Fruit fly (Drosophila melanogaster): ENCODE measurements around the gene Ge-1.

The Ge-1 gene

DNA sequence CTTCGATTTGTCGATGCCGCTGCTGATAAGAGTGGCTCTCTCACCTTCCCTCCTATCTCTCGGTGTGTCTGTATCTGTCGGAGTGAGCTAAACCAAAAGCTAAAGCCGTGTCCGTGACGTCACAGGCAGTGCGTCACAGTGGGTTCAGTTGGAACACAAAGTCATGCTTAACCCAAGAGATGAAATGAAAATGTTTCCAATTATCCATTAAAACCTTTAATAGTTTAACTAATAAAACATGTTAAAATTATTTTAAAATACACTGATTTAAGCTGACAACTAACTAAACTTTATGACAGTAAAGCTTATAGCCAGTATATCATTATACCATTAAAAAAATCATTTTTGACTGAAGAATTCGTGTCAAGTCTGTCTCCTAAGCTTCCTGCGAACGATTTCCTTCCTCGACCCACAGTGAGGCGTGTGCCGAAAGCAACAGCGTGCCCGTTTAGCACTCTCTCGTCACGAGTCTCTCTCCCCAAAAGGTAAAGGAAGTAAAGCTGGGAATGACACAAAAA lies 12.4 kb upstream of the Ge-1 start, which contains the start of gene Idua (continued):
- TF ChIP-seq MESR4 (GFP tag; optimal IDR thresholded peaks at IDR 0.05) (no peak), nau (GFP tag; optimal IDR thresholded peaks at IDR 0.05) (no peak), MBD-R2 (GFP tag; IDR thresholded peaks at IDR 0.05) (0 out of 2 replicates have a peak, but pooled peaks have one; percentile 6), z (GFP tag; IDR thresholded peaks at IDR 0.05) (no peak), CG11560 (tag; IDR thresholded peaks at IDR 0.05) (no peak), CG4707 (GFP tag; optimal IDR thresholded peaks at IDR 0.05) (peak; percentile 57), Xrp1 (GFP tag; IDR thresholded peaks at IDR 0.05) (peak; percentile 79), eyg (GFP tag; optimal IDR thresholded peaks at IDR 0.05) (no peak), CG8388 (GFP tag; optimal IDR thresholded peaks at IDR 0.05) (no peak), CG8089 (GFP tag; optimal IDR thresholded peaks at IDR 0.05) (no peak), exex (tag; optimal IDR thresholded peaks at IDR 0.05) (no peak), CG2202 (tag; optimal IDR thresholded peaks at IDR 0.05) (peak; percentile 13), CG8478 (optimal IDR thresholded peaks at IDR 0.05) (no peak), dysf (GFP tag; IDR thresholded peaks at IDR 0.05) (peak; percentile 66; the same call in 2 of the 3 replicates), CG4424 (GFP tag; optimal IDR thresholded peaks at IDR 0.05) (peak; percentile 68), CG34376 (GFP tag; optimal IDR thresholded peaks at IDR 0.05) (peak; percentile 75), CG3847 (GFP tag; IDR thresholded peaks at IDR 0.05) (peak; percentile 53), CG32767 (GFP tag; IDR thresholded peaks at IDR 0.05) (peak; percentile 41; the same call in 1 of the 2 replicates), unc-4 (GFP tag; IDR thresholded peaks at IDR 0.05; ENCODE audit: partially characterized antibody) (no peak), CG15514 (GFP tag; optimal IDR thresholded peaks at IDR 0.05) (peak; percentile 35), Hand (GFP tag; optimal IDR thresholded peaks at IDR 0.05) (peak; percentile 86), CG7839 (tag; optimal IDR thresholded peaks at IDR 0.05) (no peak), Scr (GFP tag; IDR thresholded peaks at IDR 0.05; ENCODE audit: partially characterized antibody) (no peak), sens-2 (GFP tag; IDR thresholded peaks at IDR 0.05) (no peak), Bdp1 (GFP tag; optimal IDR thresholded peaks at IDR 0.05) (no peak), p53 (GFP tag; optimal IDR thresholded peaks at IDR 0.05) (no peak), Sox102F (GFP tag; optimal IDR thresholded peaks at IDR 0.05) (no peak), CG3163 (GFP tag; optimal IDR thresholded peaks at IDR 0.05) (no peak), aop (GFP tag; IDR thresholded peaks at IDR 0.05) (no peak), CG7745 (tag; optimal IDR thresholded peaks at IDR 0.05) (no peak), CG30020 (tag; optimal IDR thresholded peaks at IDR 0.05) (peak; percentile 13), fru (optimal IDR thresholded peaks at IDR 0.05) (no peak), CG30431 (GFP tag; optimal IDR thresholded peaks at IDR 0.05) (no peak), pum (GFP tag; optimal IDR thresholded peaks at IDR 0.05) (no peak), CG34224 (GFP tag; IDR thresholded peaks at IDR 0.05; ENCODE audit: partially characterized antibody) (no peak), tll (GFP tag; optimal IDR thresholded peaks at IDR 0.05) (no peak), CG9797 (GFP tag; optimal IDR thresholded peaks at IDR 0.05) (no peak), shn (GFP tag; optimal IDR thresholded peaks at IDR 0.05) (no peak), CG14014 (GFP tag; IDR thresholded peaks at IDR 0.05) (peak; percentile 77), Adf1 (GFP tag; IDR thresholded peaks at IDR 0.05) (no peak; the same call in 1 of the 2 replicates), Antp (GFP tag; optimal IDR thresholded peaks at IDR 0.05) (no peak), CG1233 (GFP tag; optimal IDR thresholded peaks at IDR 0.05) (peak; percentile 58), CG13775 (GFP tag; optimal IDR thresholded peaks at IDR 0.05) (peak; percentile 54), crc (GFP tag; optimal IDR thresholded peaks at IDR 0.05) (no peak), cas (GFP tag; IDR thresholded peaks at IDR 0.05) (peak; percentile 13; the same call in 1 of the 2 replicates), Trl (optimal IDR thresholded peaks at IDR 0.05) (no peak), Trl (GFP tag; optimal IDR thresholded peaks at IDR 0.05) (no peak), Hey (tag; optimal IDR thresholded peaks at IDR 0.05) (peak; percentile 65), CG13296 (GFP tag; optimal IDR thresholded peaks at IDR 0.05) (peak; percentile 85), Dref (GFP tag; IDR thresholded peaks at IDR 0.05) (no peak), trem (tag; optimal IDR thresholded peaks at IDR 0.05) (peak; percentile 36), Ssrp (tag; optimal IDR thresholded peaks at IDR 0.05) (peak; percentile 58)

All from whole organism, embryonic.